Worm (Caenorhabditis elegans): ENCODE data around the gene nmy-1.

DNA sequence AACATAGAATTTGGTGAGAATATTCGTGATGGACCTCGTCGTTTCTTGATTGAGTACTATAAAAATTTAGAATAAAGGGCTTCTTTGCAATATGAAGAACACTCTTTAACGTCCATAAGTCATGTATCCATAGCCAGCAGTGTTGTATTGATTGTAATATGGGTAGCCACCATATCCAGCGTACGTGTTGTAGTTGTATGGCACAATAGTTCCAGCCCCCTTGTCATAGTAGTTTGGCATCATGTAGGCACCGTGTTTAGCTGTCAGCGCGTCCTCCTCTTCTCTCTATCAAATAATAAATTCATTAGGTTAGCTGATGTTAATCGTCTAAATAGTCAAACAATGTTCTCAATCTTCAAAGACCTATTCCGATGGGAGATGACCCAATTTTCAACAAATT, 36.1 kb upstream of the nmy-1 start:
- TF ChIP-seq unc-55 (GFP tag; optimal IDR thresholded peaks at IDR 0.05) (no peak), ceh-14 (tag; optimal IDR thresholded peaks at IDR 0.05) (no peak), elt-2 (tag; optimal IDR thresholded peaks at IDR 0.05) (no peak), ama-1 (optimal IDR thresholded peaks at IDR 0.05) (no peak), pha-4 (tag; optimal IDR thresholded peaks at IDR 0.05) (no peak), C08G9.2 (tag; optimal IDR thresholded peaks at IDR 0.05) (no peak), ceh-45 (GFP tag; IDR thresholded peaks at IDR 0.05) (no peak)
